Worm (Caenorhabditis elegans): ENCODE results near the gene bre-5.
A peak's percentile ranks its signal among the peaks of the same experiment; 100 is the strongest.

Gene bre-5

DNA sequence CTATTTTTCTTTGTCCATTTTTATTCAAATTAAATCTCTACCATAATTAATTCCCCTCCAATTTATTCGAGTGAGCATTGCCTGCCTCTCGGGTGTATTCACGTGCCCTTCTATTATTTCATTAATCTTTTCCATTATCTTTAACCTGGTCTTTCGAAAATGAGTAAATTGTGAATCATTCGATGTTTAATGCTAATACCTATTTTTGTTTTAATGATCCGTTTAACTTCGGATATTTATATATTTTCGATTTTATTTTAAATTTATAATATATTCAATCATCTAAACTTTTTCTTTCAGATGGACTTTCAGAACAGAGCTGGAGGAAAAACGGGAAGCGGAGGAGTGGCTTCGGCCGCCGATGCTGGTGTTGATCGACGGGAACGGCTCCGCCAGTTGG is 33.2 kb upstream of the bre-5 start, which contains the start of gene repo-1:
Gene repo-1, plus strand, starts transcription at position 301 of the 400 bp plus-strand sequence.
- no peak for TF ChIP-seq M03D4.4 (tag; optimal IDR thresholded peaks at IDR 0.05)
- TF ChIP-seq nhr-76 (tag; optimal IDR thresholded peaks at IDR 0.05), result no peak
- TF ChIP-seq unc-62 (GFP tag; optimal IDR thresholded peaks at IDR 0.05), result no peak
- no peak for TF ChIP-seq bed-3 (GFP tag; optimal IDR thresholded peaks at IDR 0.05)
- TF ChIP-seq cnd-1 (tag; optimal IDR thresholded peaks at IDR 0.05), result no peak

DNA sequence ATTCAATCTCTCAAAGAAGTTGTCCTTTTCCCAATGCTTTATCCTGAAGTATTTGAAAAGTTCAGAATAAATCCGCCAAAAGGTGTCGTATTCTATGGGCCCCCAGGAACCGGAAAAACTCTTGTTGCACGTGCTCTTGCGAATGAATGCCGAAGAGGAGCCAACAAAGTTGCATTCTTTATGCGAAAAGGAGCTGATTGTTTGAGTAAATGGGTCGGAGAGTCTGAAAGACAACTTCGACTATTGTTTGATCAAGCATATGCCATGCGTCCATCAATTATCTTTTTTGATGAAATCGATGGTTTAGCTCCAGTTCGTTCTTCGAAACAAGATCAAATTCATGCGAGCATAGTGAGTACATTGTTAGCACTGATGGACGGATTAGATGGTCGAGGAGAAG is 29.8 kb upstream of the bre-5 start:
- TF ChIP-seq sptf-1 (tag; optimal IDR thresholded peaks at IDR 0.05), result no peak
- no peak for TF ChIP-seq nhr-12 (tag; optimal IDR thresholded peaks at IDR 0.05)
- TF ChIP-seq flh-1 (GFP tag; optimal IDR thresholded peaks at IDR 0.05), result no peak
- no peak for TF ChIP-seq blmp-1 (tag; optimal IDR thresholded peaks at IDR 0.05)
- no peak for TF ChIP-seq unc-120 (tag; optimal IDR thresholded peaks at IDR 0.05; ENCODE audit: poor library complexity, severe bottlenecking)
- TF ChIP-seq lin-13 (tag; optimal IDR thresholded peaks at IDR 0.05), result no peak
- TF ChIP-seq lin-32 (GFP tag; optimal IDR thresholded peaks at IDR 0.05), result no peak
- no peak for TF ChIP-seq elt-3 (tag; optimal IDR thresholded peaks at IDR 0.05)
- TF ChIP-seq unc-39 (tag; optimal IDR thresholded peaks at IDR 0.05), result no peak
- TF ChIP-seq bed-3 (GFP tag; optimal IDR thresholded peaks at IDR 0.05), result no peak
- TF ChIP-seq mep-1 (tag; optimal IDR thresholded peaks at IDR 0.05), result no peak
- no peak for TF ChIP-seq pha-4 (tag; optimal IDR thresholded peaks at IDR 0.05)
- TF ChIP-seq zip-8 (tag; optimal IDR thresholded peaks at IDR 0.05), result no peak
- TF ChIP-seq drap-1 (GFP tag; optimal IDR thresholded peaks at IDR 0.05), result no peak
- no peak for TF ChIP-seq elt-1 (tag; optimal IDR thresholded peaks at IDR 0.05; ENCODE audit: borderline replicate concordance, insufficient read depth)
- no peak for TF ChIP-seq nhr-237 (tag; optimal IDR thresholded peaks at IDR 0.05)
- no peak for TF ChIP-seq ceh-83 (GFP tag; optimal IDR thresholded peaks at IDR 0.05)
- TF ChIP-seq sem-2 (GFP tag; optimal IDR thresholded peaks at IDR 0.05), result no peak
- TF ChIP-seq ces-1 (GFP tag; optimal IDR thresholded peaks at IDR 0.05), result no peak
- no peak for TF ChIP-seq cnd-1 (tag; optimal IDR thresholded peaks at IDR 0.05)

DNA sequence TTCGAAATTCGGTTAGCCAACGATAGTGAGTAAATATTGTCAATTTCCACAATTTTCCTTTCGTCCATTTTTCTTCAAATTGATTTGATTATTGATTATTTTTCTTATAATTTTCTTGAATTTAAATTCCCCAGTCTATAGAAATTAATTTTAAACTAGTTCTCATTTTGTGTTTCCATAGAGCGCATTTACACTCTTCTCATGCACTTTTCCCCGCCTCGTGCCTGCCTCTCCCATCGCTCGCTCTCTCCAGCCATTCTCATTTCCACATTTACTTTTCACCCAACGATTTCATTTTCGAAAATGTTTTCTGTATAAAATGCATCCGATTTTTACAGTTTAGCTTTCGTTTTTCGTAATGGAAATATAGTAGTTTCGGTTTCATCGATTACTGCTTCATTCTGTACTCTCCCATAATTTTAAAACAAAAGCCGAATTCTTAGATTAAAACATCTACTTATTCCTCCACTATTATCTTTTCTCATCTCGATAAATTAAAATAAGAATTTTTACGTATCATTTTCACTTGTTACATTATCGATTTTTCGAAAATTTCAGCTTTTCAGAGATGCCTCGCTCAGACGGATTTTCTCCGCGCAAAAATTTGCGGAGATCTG is 28.0 kb upstream of the bre-5 start, which contains the start of gene lex-1:
Gene lex-1, plus strand, starts transcription at position 567 of the 617 bp plus-strand sequence.
- TF ChIP-seq bed-3 (GFP tag; optimal IDR thresholded peaks at IDR 0.05) (no peak), lsy-2 (tag; optimal IDR thresholded peaks at IDR 0.05) (peak; percentile 10), mep-1 (tag; optimal IDR thresholded peaks at IDR 0.05) (peak; percentile 33), ces-1 (GFP tag; optimal IDR thresholded peaks at IDR 0.05) (no peak)

DNA sequence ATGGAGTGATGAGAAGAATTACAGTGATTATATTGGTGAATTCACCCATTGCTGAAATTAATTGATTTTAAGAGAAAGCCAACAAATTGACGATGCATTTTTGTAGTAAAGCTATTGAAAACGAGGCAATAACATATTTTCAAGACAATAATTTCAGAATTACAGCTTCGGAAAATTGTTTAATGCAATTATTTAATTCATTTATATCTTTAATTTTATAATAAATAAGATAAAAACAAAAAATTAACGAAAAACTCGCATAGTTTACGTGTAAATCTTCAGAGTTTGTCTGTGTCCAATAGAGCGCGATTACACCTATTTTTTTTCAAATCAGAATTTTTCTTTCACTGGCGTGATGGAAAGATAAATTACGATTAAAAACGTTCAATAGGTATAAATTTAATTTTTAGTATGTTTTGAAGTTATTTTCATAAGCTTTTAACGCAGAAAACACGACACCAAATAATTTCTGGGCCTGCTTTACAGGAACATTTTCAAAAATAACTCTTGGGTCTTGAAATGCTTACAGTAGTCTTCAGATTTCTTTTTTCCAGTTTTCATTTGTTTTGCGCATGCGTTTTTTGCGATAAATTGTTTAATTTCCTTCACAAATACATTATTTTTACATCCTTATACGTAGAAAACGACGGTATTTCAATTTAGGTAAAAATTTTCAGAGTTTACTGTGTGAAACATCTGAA is 27.2 kb upstream of the bre-5 start, which contains the start of gene tmed-1:
Gene tmed-1, minus strand, starts transcription at position 51 of the 701 bp plus-strand sequence.
- TF ChIP-seq nhr-12 (tag; optimal IDR thresholded peaks at IDR 0.05) (no peak), ham-2 (GFP tag; optimal IDR thresholded peaks at IDR 0.05) (no peak), ztf-11 (tag; optimal IDR thresholded peaks at IDR 0.05) (no peak), ceh-83 (GFP tag; optimal IDR thresholded peaks at IDR 0.05) (no peak), hlh-1 (tag; optimal IDR thresholded peaks at IDR 0.05) (no peak), unc-62 (GFP tag; optimal IDR thresholded peaks at IDR 0.05) (no peak), mls-2 (tag; optimal IDR thresholded peaks at IDR 0.05) (no peak), nhr-237 (tag; optimal IDR thresholded peaks at IDR 0.05) (no peak)

DNA sequence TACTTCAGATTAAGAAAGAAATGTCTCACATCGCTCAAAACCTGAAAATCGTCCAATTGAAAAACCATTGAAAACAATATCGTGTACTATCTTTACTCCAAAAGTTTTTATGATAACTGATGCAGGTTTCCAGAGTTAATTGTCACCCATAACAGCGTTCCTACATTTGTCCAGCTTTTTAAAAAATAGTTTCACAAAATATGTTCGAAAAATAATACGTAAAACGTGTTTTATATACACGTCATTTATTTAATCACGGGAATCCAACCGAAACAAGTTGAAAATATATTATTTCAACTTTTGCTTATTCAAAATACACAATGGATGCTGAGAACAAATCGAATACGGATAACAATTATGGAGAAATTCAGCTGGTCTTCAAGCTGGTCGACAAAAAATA is 24.5 kb upstream of the bre-5 start, which contains the start of gene K08E4.7:
Gene K08E4.7, plus strand, starts transcription at position 301 of the 400 bp plus-strand sequence.
- TF ChIP-seq elt-3 (tag; optimal IDR thresholded peaks at IDR 0.05) (no peak), blmp-1 (tag; optimal IDR thresholded peaks at IDR 0.05) (no peak)

DNA sequence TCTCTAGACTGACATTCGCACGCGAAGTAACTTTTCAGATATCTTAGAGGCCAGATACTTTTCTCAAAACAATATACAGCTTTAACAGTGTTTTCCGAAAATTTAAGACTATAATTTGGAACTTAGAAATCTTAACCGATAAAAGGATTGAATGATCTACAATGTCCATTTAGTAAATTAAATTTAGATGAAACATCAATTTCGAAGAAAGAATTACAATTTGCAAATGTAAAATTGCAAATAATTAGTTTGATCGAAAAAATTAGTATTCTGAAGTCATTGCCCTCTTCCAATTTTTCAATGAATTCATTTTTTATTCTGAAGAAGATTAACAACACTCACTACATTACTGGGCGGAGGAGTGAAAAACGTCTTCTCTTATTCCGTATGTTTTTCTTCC is 17.6 kb upstream of the bre-5 start, which contains the start of gene bath-37:
Gene bath-37, plus strand, starts transcription at position 301 of the 400 bp plus-strand sequence.
- TF ChIP-seq pha-4 (tag; optimal IDR thresholded peaks at IDR 0.05), result no peak
- TF ChIP-seq nhr-12 (tag; optimal IDR thresholded peaks at IDR 0.05), result no peak
- TF ChIP-seq nhr-76 (tag; optimal IDR thresholded peaks at IDR 0.05), result no peak
- TF ChIP-seq ceh-83 (GFP tag; optimal IDR thresholded peaks at IDR 0.05), result no peak
- TF ChIP-seq snpc-4 (tag; optimal IDR thresholded peaks at IDR 0.05), result no peak
- TF ChIP-seq sem-2 (GFP tag; optimal IDR thresholded peaks at IDR 0.05), result no peak
- no peak for TF ChIP-seq hlh-1 (tag; optimal IDR thresholded peaks at IDR 0.05)
- TF ChIP-seq unc-120 (tag; optimal IDR thresholded peaks at IDR 0.05; ENCODE audit: poor library complexity, severe bottlenecking), result no peak
- TF ChIP-seq zip-8 (tag; optimal IDR thresholded peaks at IDR 0.05), result no peak
- no peak for TF ChIP-seq cnd-1 (tag; optimal IDR thresholded peaks at IDR 0.05)
- no peak for TF ChIP-seq ceh-43 (GFP tag; optimal IDR thresholded peaks at IDR 0.05)
- no peak for TF ChIP-seq drap-1 (GFP tag; optimal IDR thresholded peaks at IDR 0.05)
- TF ChIP-seq flh-1 (GFP tag; optimal IDR thresholded peaks at IDR 0.05), result no peak
- no peak for TF ChIP-seq unc-62 (GFP tag; optimal IDR thresholded peaks at IDR 0.05)

Data from whole organism, mixed stage, embryonic.